Worm (Caenorhabditis elegans): ENCODE data around the gene srxa-14.

ce11 chrV:20689481-20690039 lies 50.2 kb downstream of the srxa-14 start, which contains the start of gene F53F8.3:
- TF ChIP-seq nhr-77 (tag; optimal IDR thresholded peaks at IDR 0.05) (no peak), ZK337.2 (GFP tag; IDR thresholded peaks at IDR 0.05) (no peak), daf-16 (GFP tag; optimal IDR thresholded peaks at IDR 0.05) (no peak), daf-16 (tag; optimal IDR thresholded peaks at IDR 0.05) (no peak), pha-4 (GFP tag; IDR thresholded peaks at IDR 0.05) (no peak), pha-4 (tag; optimal IDR thresholded peaks at IDR 0.05) (no peak), lsy-2 (tag; optimal IDR thresholded peaks at IDR 0.05) (no peak), nhr-28 (tag; optimal IDR thresholded peaks at IDR 0.05) (no peak), dmd-6 (GFP tag; IDR thresholded peaks at IDR 0.05) (no peak)

Data from whole organism, L4 larva.